Fruit fly (Drosophila melanogaster) whole organism, prepupa: ENCODE results near the gene barc.

ENCODE experiments used
- Blimp-1 ChIP-seq: fragments of 200-800 bp; sonication (Bioruptor generic); optimal IDR thresholded peaks from 3 replicates; lab custom pipeline; 2017; ENCODE audit warnings: missing biosample characterization, missing genetic modification characterization, mild to moderate bottlenecking, moderate library complexity, missing genetic modification reagents
- CG10669 ChIP-seq: fragments of 200-800 bp; sonication (Bioruptor generic); optimal IDR thresholded peaks from 3 replicates; lab custom pipeline; 2018; ENCODE audit warnings: missing biosample characterization, mild to moderate bottlenecking, missing genetic modification characterization, moderate library complexity
- CG16779 ChIP-seq: fragments of 200-800 bp; sonication (Bioruptor generic); optimal IDR thresholded peaks from 3 replicates; lab custom pipeline; 2017; ENCODE audit warnings: missing biosample characterization, mild to moderate bottlenecking, missing genetic modification characterization
- CG34406 ChIP-seq: fragments of 200-800 bp; sonication (Bioruptor generic); optimal IDR thresholded peaks from 3 replicates; lab custom pipeline; 2016; ENCODE audit warnings: missing biosample characterization, missing genetic modification characterization
- CG3919 ChIP-seq: fragments of 200-800 bp; sonication (Bioruptor generic); optimal IDR thresholded peaks from 3 replicates; lab custom pipeline; 2016; ENCODE audit warnings: missing biosample characterization, missing genetic modification characterization
- CG6163 ChIP-seq: fragments of 200-800 bp; sonication (Bioruptor generic); IDR thresholded peaks from 3 replicates; pipeline ENCODE4 v1.3.6; 2022; ENCODE audit warnings: missing biosample characterization, missing genetic modification characterization
- CG6276 ChIP-seq: fragments of 200-800 bp; sonication (Bioruptor generic); optimal IDR thresholded peaks from 2 replicates; lab custom pipeline; 2017; ENCODE audit warnings: missing biosample characterization, mild to moderate bottlenecking, missing genetic modification characterization
- CG6792 ChIP-seq: fragments of 200-800 bp; sonication (Bioruptor generic); optimal IDR thresholded peaks from 3 replicates; lab custom pipeline; 2016; ENCODE audit warnings: missing biosample characterization, missing genetic modification characterization
- CG6808 ChIP-seq: fragments of 200-800 bp; sonication (Bioruptor generic); optimal IDR thresholded peaks from 3 replicates; lab custom pipeline; 2017; ENCODE audit warnings: missing biosample characterization, missing genetic modification characterization, mild to moderate bottlenecking, moderate library complexity, missing genetic modification reagents
- CG6854 ChIP-seq: fragments of 200-800 bp; sonication (Bioruptor generic); optimal IDR thresholded peaks from 2 replicates; lab custom pipeline; 2017; ENCODE audit warnings: missing biosample characterization, mild to moderate bottlenecking, missing genetic modification characterization
- CG9139 ChIP-seq: fragments of 200-800 bp; sonication (Bioruptor generic); optimal IDR thresholded peaks from 3 replicates; lab custom pipeline; 2017; ENCODE audit warnings: missing biosample characterization, mild to moderate bottlenecking, missing genetic modification characterization
- Eip78C ChIP-seq: fragments of 200-800 bp; sonication (Bioruptor generic); peaks from one replicate; lab custom pipeline; 2016; ENCODE audit warnings: missing biosample characterization, missing genetic modification characterization
- Eip93F ChIP-seq: fragments of 200-800 bp; sonication (Bioruptor generic); optimal IDR thresholded peaks from 2 replicates; lab custom pipeline; 2016; ENCODE audit warnings: missing biosample characterization, mild to moderate bottlenecking, missing genetic modification characterization
- Ets96B ChIP-seq: fragments of 200-800 bp; optimal IDR thresholded peaks from 2 replicates; lab custom pipeline; 2019; ENCODE audit warnings: missing biosample characterization, mild to moderate bottlenecking, missing genetic modification characterization, moderate library complexity
- Gug ChIP-seq: fragments of 200-800 bp; sonication (Bioruptor generic); IDR thresholded peaks from 2 replicates; pipeline ENCODE4 v1.3.6; 2022; ENCODE audit warnings: missing biosample characterization, missing genetic modification characterization
- Hr39 ChIP-seq: fragments of 200-800 bp; sonication (Bioruptor generic); optimal IDR thresholded peaks from 2 replicates; lab custom pipeline; 2016; ENCODE audit warnings: missing biosample characterization, missing genetic modification characterization
- Met ChIP-seq: fragments of 200-800 bp; sonication (Bioruptor generic); optimal IDR thresholded peaks from 3 replicates; lab custom pipeline; 2016; ENCODE audit warnings: missing biosample characterization, missing genetic modification characterization
- OdsH ChIP-seq: fragments of 200-800 bp; sonication (Bioruptor generic); optimal IDR thresholded peaks from 3 replicates; lab custom pipeline; 2016; ENCODE audit warnings: missing biosample characterization, missing genetic modification characterization
- Sox14 ChIP-seq: fragments of 200-800 bp; sonication (Bioruptor generic); optimal IDR thresholded peaks from 3 replicates; lab custom pipeline; 2016; ENCODE audit warnings: missing biosample characterization, missing genetic modification characterization
- Sox15 ChIP-seq: fragments of 200-800 bp; sonication (Bioruptor generic); optimal IDR thresholded peaks from 3 replicates; lab custom pipeline; 2016; ENCODE audit warnings: missing biosample characterization, missing genetic modification characterization
- acj6 ChIP-seq: fragments of 200-800 bp; sonication (Bioruptor generic); optimal IDR thresholded peaks from 3 replicates; lab custom pipeline; 2016; ENCODE audit warnings: missing biosample characterization, missing genetic modification characterization
- cyc ChIP-seq: fragments of 200-800 bp; sonication (Bioruptor generic); optimal IDR thresholded peaks from 3 replicates; lab custom pipeline; 2016; ENCODE audit warnings: missing biosample characterization, missing genetic modification characterization
- dac ChIP-seq: fragments of 200-800 bp; sonication (Bioruptor generic); optimal IDR thresholded peaks from 2 replicates; lab custom pipeline; 2017; ENCODE audit warnings: missing biosample characterization, mild to moderate bottlenecking, missing genetic modification characterization
- dsx ChIP-seq: fragments of 200-800 bp; optimal IDR thresholded peaks from 3 replicates; lab custom pipeline; 2019; ENCODE audit warnings: missing biosample characterization, mild to moderate bottlenecking, missing genetic modification characterization, moderate library complexity; ENCODE audit not compliant: poor library complexity, severe bottlenecking
- esn ChIP-seq: fragments of 200-800 bp; sonication (Bioruptor generic); optimal IDR thresholded peaks from 2 replicates; lab custom pipeline; 2016; ENCODE audit warnings: missing biosample characterization, mild to moderate bottlenecking, missing genetic modification characterization, moderate library complexity
- fd59A ChIP-seq: fragments of 200-800 bp; sonication (Bioruptor generic); optimal IDR thresholded peaks from 2 replicates; lab custom pipeline; 2017; ENCODE audit warnings: missing biosample characterization, mild to moderate bottlenecking, missing genetic modification characterization, missing genetic modification reagents
- fd85E ChIP-seq: fragments of 200-800 bp; sonication (Bioruptor generic); optimal IDR thresholded peaks from 3 replicates; lab custom pipeline; 2016; ENCODE audit warnings: missing biosample characterization, missing genetic modification characterization
- fkh ChIP-seq: fragments of 200-800 bp; sonication (Bioruptor generic); optimal IDR thresholded peaks from 3 replicates; lab custom pipeline; 2017; ENCODE audit warnings: missing biosample characterization, mild to moderate bottlenecking, missing genetic modification characterization, moderate library complexity
- pdm3 ChIP-seq: fragments of 200-800 bp; sonication (Bioruptor generic); optimal IDR thresholded peaks from 3 replicates; lab custom pipeline; 2016; ENCODE audit warnings: missing biosample characterization, missing genetic modification characterization
- salr ChIP-seq, 2 experiments: fragments of 200-800 bp; sonication (Bioruptor generic); optimal IDR thresholded peaks; 3 replicates each; lab custom pipeline; 2016 to 2018; ENCODE audit warnings: missing biosample characterization in 2 of 2, missing genetic modification characterization in 2 of 2, mild to moderate bottlenecking in 1 of 2
- spab ChIP-seq: fragments of 200-800 bp; sonication (Bioruptor generic); optimal IDR thresholded peaks from 2 replicates; lab custom pipeline; 2017; ENCODE audit warnings: missing biosample characterization, mild to moderate bottlenecking, missing genetic modification characterization, missing genetic modification reagents
- ss ChIP-seq, 2 experiments: fragments of 200-800 bp; sonication (Bioruptor generic); optimal IDR thresholded peaks; 2 replicates in 1 of 2; 3 replicates in 1 of 2; lab custom pipeline; 2017 to 2018; ENCODE audit warnings: mild to moderate bottlenecking in 2 of 2, missing biosample characterization in 2 of 2, missing genetic modification characterization in 2 of 2, moderate library complexity in 1 of 2
- svp ChIP-seq: fragments of 200-800 bp; sonication (Bioruptor generic); peaks from one replicate; lab custom pipeline; 2016; ENCODE audit warnings: missing biosample characterization, missing genetic modification characterization
- topi ChIP-seq: fragments of 200-800 bp; sonication (Bioruptor generic); optimal IDR thresholded peaks from 3 replicates; lab custom pipeline; 2016; ENCODE audit warnings: missing biosample characterization, missing genetic modification characterization
- vri ChIP-seq: fragments of 200-800 bp; sonication (Bioruptor generic); optimal IDR thresholded peaks from 3 replicates; lab custom pipeline; 2016; ENCODE audit warnings: missing biosample characterization, mild to moderate bottlenecking, missing genetic modification characterization

The barc gene

dm6 chr3L:21479636-21480035 is 46.7 kb upstream of the barc start (continued):
- peak; percentile 77 for TF ChIP-seq Met
- peak; percentile 89 for TF ChIP-seq CG3919 (GFP tag; lab: Kevin White, UChicago)
- peak; percentile 65 for TF ChIP-seq Hr39 (GFP tag; lab: Kevin White, UChicago)
- peak; percentile 21 for TF ChIP-seq Sox14 (GFP tag; lab: Kevin White, UChicago)
- peak; percentile 73 for TF ChIP-seq acj6 (GFP tag; lab: Kevin White, UChicago)
- peak; percentile 63 for TF ChIP-seq topi (GFP tag; lab: Kevin White, UChicago)
- TF ChIP-seq salr (GFP tag; optimal IDR thresholded peaks at IDR 0.05; lab: Kevin White, UChicago) = peak in 1 of 2 experiments; percentile 71
- TF ChIP-seq Eip93F (GFP tag; lab: Kevin White, UChicago) = no peak
- TF ChIP-seq CG6808 (GFP tag; lab: Kevin White, UChicago) = peak; percentile 56
- 0 out of 2 replicates have a peak, but pooled peaks have one; percentile 10 for TF ChIP-seq Gug
- peak; percentile 92 for TF ChIP-seq CG6854 (GFP tag; lab: Kevin White, UChicago)
- peak; percentile 76 for TF ChIP-seq esn (GFP tag; lab: Kevin White, UChicago)
- no peak for TF ChIP-seq Sox15 (GFP tag; lab: Kevin White, UChicago)
- peak; percentile 53 for TF ChIP-seq Blimp-1 (GFP tag; lab: Kevin White, UChicago)
- peak; percentile 36 for TF ChIP-seq spab (GFP tag; lab: Kevin White, UChicago)

DNA sequence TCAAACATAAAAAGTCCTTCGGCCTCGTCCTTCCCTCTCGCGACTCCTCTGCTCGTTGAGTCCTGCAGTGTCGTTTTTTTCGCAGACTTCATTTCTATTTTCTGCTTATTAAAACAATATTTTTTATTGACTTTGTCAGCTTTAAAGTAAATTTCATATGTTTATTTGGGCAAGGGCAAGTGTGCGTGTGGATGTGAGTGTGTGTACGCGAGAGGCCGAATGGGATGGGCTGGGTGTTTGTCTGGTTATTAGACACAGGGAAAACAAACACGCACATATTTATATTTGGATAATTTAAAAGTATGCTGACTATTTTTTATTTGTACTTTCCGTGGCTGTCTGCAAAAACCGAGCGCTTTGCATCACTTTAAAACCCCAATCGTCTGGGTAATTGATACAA is 44.9 kb upstream of the barc start:
- TF ChIP-seq vri (GFP tag; lab: Kevin White, UChicago) (no peak), fkh (GFP tag; lab: Kevin White, UChicago) (peak; percentile 23)
- TF ChIP-seq, all 60 proteins: peak for 1

- TF ChIP-seq CG6163 (GFP tag; lab: Robert Waterston, UW) (no peak; the same call in 2 of the 3 replicates), ss (GFP tag; optimal IDR thresholded peaks at IDR 0.05; lab: Kevin White, UChicago) (no peak), CG6792 (GFP tag; lab: Kevin White, UChicago) (no peak), dsx (GFP tag; lab: Kevin White, UChicago) (peak; percentile 66), svp (GFP tag; lab: Kevin White, UChicago) (no peak), fkh (GFP tag; lab: Kevin White, UChicago) (peak; percentile 75), cyc (no peak)
- TF ChIP-seq, all 60 proteins: peak for 2
Measured at dm6 chr3L:21476429-21477006, 43.6 kb upstream of the barc start, which contains the start of gene croc. croc (minus strand) TSS chr3L:21476479.

- TF ChIP-seq fkh (GFP tag; lab: Kevin White, UChicago) (peak; percentile 1), CG16779 (no peak)
Measured at dm6 chr3L:21471895-21472294, 39.0 kb upstream of the barc start.

DNA sequence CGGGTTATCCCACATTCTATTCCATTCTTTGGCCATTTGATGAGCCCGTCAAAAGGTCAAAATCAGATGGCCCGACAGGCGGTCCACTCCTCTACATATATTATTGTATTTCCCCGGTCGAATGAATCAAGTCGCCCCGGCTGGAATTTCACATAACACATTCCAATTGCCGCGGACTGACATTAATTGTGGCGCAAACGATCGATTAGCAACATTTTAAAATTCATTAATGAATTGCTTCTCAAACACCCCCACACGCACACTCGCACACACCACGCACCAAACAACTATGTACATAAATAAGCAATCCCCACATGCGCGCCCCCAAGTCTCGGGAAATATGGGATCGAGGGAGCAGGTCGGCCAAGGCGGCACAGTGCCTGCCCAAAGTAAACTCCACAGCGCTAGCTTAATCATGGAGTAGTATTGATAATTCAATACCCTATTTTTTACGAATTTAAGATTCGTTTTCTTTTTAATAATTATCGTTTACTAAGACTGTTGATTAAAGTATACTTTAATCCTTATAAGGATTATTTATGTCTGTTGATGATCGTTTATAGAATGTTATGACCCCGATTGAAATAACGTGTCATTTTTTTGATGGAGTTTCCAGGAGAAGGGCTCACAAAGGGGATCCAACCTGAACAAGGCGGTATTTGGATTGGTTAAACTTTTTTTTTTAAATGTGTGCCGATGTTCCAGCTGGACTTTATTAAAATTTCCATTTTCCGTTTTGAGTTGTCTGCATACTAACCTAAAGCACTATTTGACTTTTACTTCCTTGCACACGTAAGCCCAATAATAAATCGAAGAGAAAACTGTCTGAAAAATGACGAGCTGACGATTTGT is 32.6 kb upstream of the barc start:
- no peak for TF ChIP-seq fd85E (GFP tag; lab: Kevin White, UChicago)
- no peak for TF ChIP-seq Sox15 (GFP tag; lab: Kevin White, UChicago)
- TF ChIP-seq CG34406 (GFP tag; lab: Kevin White, UChicago) = no peak
- TF ChIP-seq CG6276 (GFP tag; lab: Kevin White, UChicago) = no peak
- TF ChIP-seq CG16779 = no peak
- TF ChIP-seq fd59A (GFP tag; lab: Kevin White, UChicago) = no peak
- no peak for TF ChIP-seq CG3919 (GFP tag; lab: Kevin White, UChicago)
- no peak for TF ChIP-seq CG9139 (GFP tag; lab: Kevin White, UChicago)
- no peak for TF ChIP-seq Eip78C (GFP tag; lab: Kevin White, UChicago)
- TF ChIP-seq OdsH (GFP tag; lab: Kevin White, UChicago) = no peak
- no peak for TF ChIP-seq dac (GFP tag; lab: Kevin White, UChicago)
- no peak for TF ChIP-seq CG10669 (GFP tag; lab: Kevin White, UChicago)
- no peak for TF ChIP-seq Ets96B (tag; lab: Kevin White, UChicago)
- TF ChIP-seq pdm3 (GFP tag; lab: Kevin White, UChicago) = no peak
- no peak for TF ChIP-seq cyc
